Fruit fly (Drosophila melanogaster) whole organism, adult: ENCODE results near the gene CG9673.
A peak's percentile ranks its signal among the peaks of the same experiment; 100 is the strongest.

Source experiments
- CG11617 ChIP-seq: fragments of 200-800 bp; sonication (Bioruptor generic); optimal IDR thresholded peaks from 2 replicates; lab custom pipeline; 2017; ENCODE audit warnings: mild to moderate bottlenecking, missing biosample characterization, missing genetic modification reagents, missing genetic modification characterization
- CG12768 ChIP-seq: fragments of 200-800 bp; sonication (Bioruptor generic); optimal IDR thresholded peaks from 2 replicates; lab custom pipeline; 2017; ENCODE audit warnings: missing biosample characterization, missing genetic modification characterization, mild to moderate bottlenecking, moderate library complexity, missing genetic modification reagents
- CG14711 ChIP-seq: fragments of 200-800 bp; sonication (Bioruptor generic); optimal IDR thresholded peaks from 2 replicates; lab custom pipeline; 2018; ENCODE audit warnings: missing biosample characterization, mild to moderate bottlenecking, missing genetic modification characterization, moderate library complexity
- CG1620 ChIP-seq: fragments of 200-800 bp; sonication (Bioruptor generic); optimal IDR thresholded peaks from 2 replicates; lab custom pipeline; 2016; ENCODE audit warnings: missing biosample characterization, missing genetic modification characterization
- CG33017 ChIP-seq: fragments of 200-800 bp; sonication (Bioruptor generic); optimal IDR thresholded peaks from 2 replicates; lab custom pipeline; 2018; ENCODE audit warnings: missing biosample characterization, mild to moderate bottlenecking, missing genetic modification characterization, moderate library complexity
- CG5204 ChIP-seq: fragments of 200-800 bp; sonication (Bioruptor generic); optimal IDR thresholded peaks from 2 replicates; lab custom pipeline; 2016; ENCODE audit warnings: missing biosample characterization, missing genetic modification characterization
- CG7045 ChIP-seq: fragments of 200-800 bp; sonication (Bioruptor generic); optimal IDR thresholded peaks from 2 replicates; lab custom pipeline; 2017; ENCODE audit warnings: missing biosample characterization, mild to moderate bottlenecking, missing genetic modification characterization
- CG7101 ChIP-seq: fragments of 200-800 bp; sonication (Bioruptor generic); optimal IDR thresholded peaks from 2 replicates; lab custom pipeline; 2018; ENCODE audit warnings: missing biosample characterization, mild to moderate bottlenecking, missing genetic modification characterization, moderate library complexity
- Clk ChIP-seq: fragments of 200-800 bp; sonication (Bioruptor generic); optimal IDR thresholded peaks from 2 replicates; lab custom pipeline; 2017; ENCODE audit warnings: missing biosample characterization, missing genetic modification characterization
- Crg-1 ChIP-seq: fragments of 200-800 bp; sonication (Bioruptor generic); optimal IDR thresholded peaks from 2 replicates; lab custom pipeline; 2016; ENCODE audit warnings: missing biosample characterization, missing genetic modification characterization
- Hr96 ChIP-seq: fragments of 200-800 bp; sonication (Bioruptor generic); optimal IDR thresholded peaks from 2 replicates; lab custom pipeline; 2016; ENCODE audit warnings: missing biosample characterization, missing genetic modification characterization
- Mnt ChIP-seq: fragments of 200-800 bp; sonication (Bioruptor generic); optimal IDR thresholded peaks from 2 replicates; lab custom pipeline; 2016; ENCODE audit warnings: missing biosample characterization, mild to moderate bottlenecking, missing genetic modification characterization
- bab1 ChIP-seq: fragments of 200-800 bp; sonication (Bioruptor generic); optimal IDR thresholded peaks from 3 replicates; lab custom pipeline; 2019; ENCODE audit warnings: missing biosample characterization, mild to moderate bottlenecking, missing genetic modification characterization, moderate library complexity
- cic ChIP-seq: fragments of 200-800 bp; sonication (Bioruptor generic); optimal IDR thresholded peaks from 2 replicates; lab custom pipeline; 2017; ENCODE audit warnings: missing biosample characterization, mild to moderate bottlenecking, missing genetic modification characterization, moderate library complexity
- cnc ChIP-seq, 2 experiments: fragments of >200 bp; optimal IDR thresholded peaks; 2 replicates each; lab custom pipeline; 2017
- kay ChIP-seq: fragments of 200-800 bp; sonication (Bioruptor generic); peaks from one replicate; lab custom pipeline; 2016; ENCODE audit warnings: missing biosample characterization, missing genetic modification characterization, borderline replicate concordance
- ovo ChIP-seq: fragments of 200-800 bp; sonication (Bioruptor generic); optimal IDR thresholded peaks from 2 replicates; lab custom pipeline; 2016; ENCODE audit warnings: missing biosample characterization, missing genetic modification characterization
- pad ChIP-seq: fragments of 200-800 bp; sonication (Bioruptor generic); optimal IDR thresholded peaks from 3 replicates; lab custom pipeline; 2017; ENCODE audit warnings: missing biosample characterization, missing genetic modification characterization, mild to moderate bottlenecking, moderate library complexity, missing genetic modification reagents
- tj ChIP-seq: fragments of 200-800 bp; sonication (Bioruptor generic); optimal IDR thresholded peaks from 3 replicates; lab custom pipeline; 2017; ENCODE audit warnings: missing biosample characterization, mild to moderate bottlenecking, missing genetic modification characterization, moderate library complexity
- toe ChIP-seq: fragments of 200-800 bp; sonication (Bioruptor generic); optimal IDR thresholded peaks from 2 replicates; lab custom pipeline; 2016; ENCODE audit warnings: missing biosample characterization, missing genetic modification characterization

CG9673 gene

dm6 chrX:16749324-16749723 is 45.6 kb upstream of the CG9673 start:
- TF ChIP-seq tj (peak; percentile 38), kay (GFP tag; lab: Kevin White, UChicago) (no peak), toe (GFP tag; lab: Kevin White, UChicago) (no peak), Hr96 (GFP tag; lab: Kevin White, UChicago) (no peak), Mnt (GFP tag; lab: Kevin White, UChicago) (peak; percentile 5), bab1 (GFP tag; lab: Kevin White, UChicago) (no peak), CG1620 (GFP tag; lab: Kevin White, UChicago) (no peak), Clk (GFP tag; lab: Kevin White, UChicago) (no peak), pad (GFP tag; lab: Kevin White, UChicago) (no peak), CG33017 (no peak), CG7045 (GFP tag; lab: Kevin White, UChicago) (no peak), cic (GFP tag; lab: Kevin White, UChicago) (peak; percentile 28), CG11617 (GFP tag; lab: Kevin White, UChicago) (no peak), ovo (GFP tag; lab: Kevin White, UChicago) (no peak), CG7101 (tag; lab: Kevin White, UChicago) (peak; percentile 20), CG5204 (GFP tag; lab: Kevin White, UChicago) (no peak), cnc (optimal IDR thresholded peaks at IDR 0.05; lab: Kevin White, UChicago) (no peak), CG14711 (tag; lab: Kevin White, UChicago) (no peak), CG12768 (no peak), Crg-1 (no peak)

- no peak for TF ChIP-seq pad (GFP tag; lab: Kevin White, UChicago)
- no peak for TF ChIP-seq cnc (optimal IDR thresholded peaks at IDR 0.05; lab: Kevin White, UChicago)
These were observed 43.8 kb upstream of the CG9673 start for dm6 chrX:16747467-16747866.

dm6 chrX:16746824-16747223 is 43.1 kb upstream of the CG9673 start:
- TF ChIP-seq CG5204 (GFP tag; lab: Kevin White, UChicago) (no peak), cic (GFP tag; lab: Kevin White, UChicago) (no peak), pad (GFP tag; lab: Kevin White, UChicago) (no peak), tj (no peak), CG7101 (tag; lab: Kevin White, UChicago) (no peak), CG14711 (tag; lab: Kevin White, UChicago) (no peak), Crg-1 (no peak), CG11617 (GFP tag; lab: Kevin White, UChicago) (no peak), Hr96 (GFP tag; lab: Kevin White, UChicago) (no peak), kay (GFP tag; lab: Kevin White, UChicago) (peak; percentile 50), bab1 (GFP tag; lab: Kevin White, UChicago) (peak; percentile 20), CG33017 (no peak), CG1620 (GFP tag; lab: Kevin White, UChicago) (no peak), Clk (GFP tag; lab: Kevin White, UChicago) (no peak)

- TF ChIP-seq Hr96 (GFP tag; lab: Kevin White, UChicago), result no peak
- no peak for TF ChIP-seq kay (GFP tag; lab: Kevin White, UChicago)
- no peak for TF ChIP-seq CG7045 (GFP tag; lab: Kevin White, UChicago)
- TF ChIP-seq bab1 (GFP tag; lab: Kevin White, UChicago), result no peak
- TF ChIP-seq Clk (GFP tag; lab: Kevin White, UChicago), result no peak
- TF ChIP-seq CG33017, result no peak
- no peak for TF ChIP-seq CG5204 (GFP tag; lab: Kevin White, UChicago)
- TF ChIP-seq cnc (optimal IDR thresholded peaks at IDR 0.05; lab: Kevin White, UChicago), result no peak
- TF ChIP-seq CG12768, result no peak
- TF ChIP-seq CG1620 (GFP tag; lab: Kevin White, UChicago), result no peak
- TF ChIP-seq Crg-1, result no peak
- no peak for TF ChIP-seq CG11617 (GFP tag; lab: Kevin White, UChicago)
- TF ChIP-seq Mnt (GFP tag; lab: Kevin White, UChicago), result no peak
- TF ChIP-seq cic (GFP tag; lab: Kevin White, UChicago), result no peak
These were observed 42.3 kb upstream of the CG9673 start for dm6 chrX:16745942-16746341.

- TF ChIP-seq Crg-1 (no peak), pad (GFP tag; lab: Kevin White, UChicago) (no peak), cic (GFP tag; lab: Kevin White, UChicago) (no peak), CG5204 (GFP tag; lab: Kevin White, UChicago) (no peak), Clk (GFP tag; lab: Kevin White, UChicago) (no peak), Hr96 (GFP tag; lab: Kevin White, UChicago) (no peak), CG33017 (no peak), CG1620 (GFP tag; lab: Kevin White, UChicago) (no peak), tj (no peak), Mnt (GFP tag; lab: Kevin White, UChicago) (no peak), CG11617 (GFP tag; lab: Kevin White, UChicago) (no peak), kay (GFP tag; lab: Kevin White, UChicago) (no peak), CG12768 (no peak), bab1 (GFP tag; lab: Kevin White, UChicago) (no peak)
These were observed 40.7 kb upstream of the CG9673 start for dm6 chrX:16744345-16744744.

- no peak for TF ChIP-seq Mnt (GFP tag; lab: Kevin White, UChicago)
- no peak for TF ChIP-seq tj
- TF ChIP-seq CG33017, result no peak
- TF ChIP-seq ovo (GFP tag; lab: Kevin White, UChicago), result no peak
- TF ChIP-seq cnc (optimal IDR thresholded peaks at IDR 0.05; lab: Kevin White, UChicago), result no peak
- no peak for TF ChIP-seq Hr96 (GFP tag; lab: Kevin White, UChicago)
- no peak for TF ChIP-seq toe (GFP tag; lab: Kevin White, UChicago)
- TF ChIP-seq kay (GFP tag; lab: Kevin White, UChicago), result no peak
- TF ChIP-seq pad (GFP tag; lab: Kevin White, UChicago), result no peak
- no peak for TF ChIP-seq cic (GFP tag; lab: Kevin White, UChicago)
- no peak for TF ChIP-seq CG12768
These were observed 38.9 kb upstream of the CG9673 start, which contains the start of gene Twdlalpha for dm6 chrX:16742547-16742946. Twdlalpha (plus strand) TSS chrX:16742847.
